Worm (Caenorhabditis elegans): Measurements from ENCODE around the gene F35C11.3.

F35C11.3 gene

DNA sequence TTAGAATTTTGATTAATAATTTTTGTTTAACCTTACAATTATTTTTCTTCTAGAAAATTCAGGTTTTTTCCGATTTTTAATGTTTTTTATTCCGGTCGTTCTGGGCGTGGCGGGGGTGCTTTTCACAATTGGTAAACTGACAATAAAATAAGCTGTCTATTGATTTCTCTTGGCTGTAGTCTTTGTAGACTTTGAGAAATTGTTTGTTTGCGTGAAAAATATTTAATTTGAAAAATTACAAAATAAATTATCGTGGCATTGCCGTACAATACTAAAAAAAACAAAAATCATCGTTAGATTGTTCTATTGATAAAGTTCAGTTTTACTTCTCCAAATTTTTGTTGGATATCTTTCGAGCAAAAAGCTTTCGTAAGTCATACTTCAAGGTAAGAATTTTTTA lies at the start of gene F35C11.3:
TSS of gene F35C11.3 (plus strand) at position 301 of the 400 bp plus-strand sequence.
- TF ChIP-seq tbx-2 (tag; optimal IDR thresholded peaks at IDR 0.05) (no peak), odd-2 (tag; optimal IDR thresholded peaks at IDR 0.05) (no peak), sdc-2 (tag; optimal IDR thresholded peaks at IDR 0.05) (no peak), ceh-34 (tag; optimal IDR thresholded peaks at IDR 0.05) (no peak), Y22D7AL.16 (tag; optimal IDR thresholded peaks at IDR 0.05) (no peak), fkh-10 (GFP tag; optimal IDR thresholded peaks at IDR 0.05) (no peak), C08G9.2 (tag; optimal IDR thresholded peaks at IDR 0.05) (no peak), K09A11.1 (tag; optimal IDR thresholded peaks at IDR 0.05; ENCODE audit: insufficient read depth) (no peak), ceh-18 (tag; optimal IDR thresholded peaks at IDR 0.05) (no peak), K02D7.2 (tag; optimal IDR thresholded peaks at IDR 0.05) (no peak), nfya-1 (tag; optimal IDR thresholded peaks at IDR 0.05) (no peak), ceh-19 (GFP tag; optimal IDR thresholded peaks at IDR 0.05) (no peak), ceh-30 (tag; optimal IDR thresholded peaks at IDR 0.05) (no peak), ceh-6 (GFP tag; optimal IDR thresholded peaks at IDR 0.05) (no peak), pqm-1 (tag; optimal IDR thresholded peaks at IDR 0.05) (no peak)

DNA sequence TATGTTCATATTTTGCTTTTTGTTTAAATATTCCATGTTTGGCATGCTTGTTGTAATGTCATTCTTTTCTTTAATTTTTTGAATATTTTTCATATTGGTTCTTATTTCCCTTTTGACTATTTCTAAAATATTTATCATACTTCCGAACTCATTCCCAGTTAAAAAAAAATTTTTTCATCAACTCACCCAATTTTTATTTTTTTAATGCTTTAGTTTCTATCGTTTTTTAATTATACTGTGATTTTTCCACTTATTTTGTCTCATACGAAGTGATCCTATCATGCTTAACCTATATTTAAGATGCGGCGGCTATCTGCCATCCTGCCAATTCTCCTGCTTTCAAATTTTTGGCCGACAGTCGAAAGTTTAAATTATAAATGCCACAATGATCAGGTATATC lies 48.1 kb upstream of the F35C11.3 start, which contains the start of gene qua-1:
TSS of gene qua-1 (plus strand) at position 301 of the 400 bp plus-strand sequence.
- no peak for TF ChIP-seq unc-3 (GFP tag; conservative IDR thresholded peaks at IDR 0.05)
- TF ChIP-seq unc-3 (tag; optimal IDR thresholded peaks at IDR 0.05), result no peak
- no peak for TF ChIP-seq syd-9 (tag; optimal IDR thresholded peaks at IDR 0.05)
- no peak for TF ChIP-seq ref-2 (tag; optimal IDR thresholded peaks at IDR 0.05)
- TF ChIP-seq pag-3 (tag; optimal IDR thresholded peaks at IDR 0.05; ENCODE audit: borderline replicate concordance), result no peak
- TF ChIP-seq gmeb-2 (tag; optimal IDR thresholded peaks at IDR 0.05), result no peak
- no peak for TF ChIP-seq sdc-2 (tag; optimal IDR thresholded peaks at IDR 0.05)

- no peak for TF ChIP-seq nhr-11 (tag; optimal IDR thresholded peaks at IDR 0.05)
- TF ChIP-seq F13H6.1 (tag; optimal IDR thresholded peaks at IDR 0.05), result no peak
- peak; percentile 9 for TF ChIP-seq unc-55 (GFP tag; optimal IDR thresholded peaks at IDR 0.05)
Observed at ce11 chrII:8199803-8200202, 46.8 kb upstream of the F35C11.3 start.

DNA sequence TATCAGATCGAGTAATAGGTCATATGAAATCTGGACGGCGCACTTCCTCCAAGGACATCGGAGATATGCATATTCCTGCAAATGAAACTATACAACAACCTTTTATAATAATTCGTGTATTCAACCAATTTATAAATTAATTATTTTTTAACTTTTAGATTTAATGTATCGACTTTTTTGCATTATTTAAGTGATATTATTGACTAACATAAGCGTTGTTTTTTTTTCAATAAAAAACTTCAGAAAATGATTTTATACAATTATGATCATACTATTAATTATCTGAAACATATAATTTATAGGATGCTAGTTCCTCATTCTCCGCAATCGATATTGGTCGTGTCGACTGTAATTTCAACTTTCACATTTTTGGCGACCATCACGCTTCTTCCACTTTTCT lies 42.5 kb upstream of the F35C11.3 start, which contains the start of gene col-76:
TSS of gene col-76 (plus strand) at position 301 of the 400 bp plus-strand sequence.
- TF ChIP-seq pat-9 (tag; optimal IDR thresholded peaks at IDR 0.05), result no peak
- TF ChIP-seq ttx-3 (tag; optimal IDR thresholded peaks at IDR 0.05), result no peak
- no peak for TF ChIP-seq dve-1 (tag; optimal IDR thresholded peaks at IDR 0.05)
- no peak for TF ChIP-seq pax-1 (tag; optimal IDR thresholded peaks at IDR 0.05)
- no peak for TF ChIP-seq hlh-30 (tag; optimal IDR thresholded peaks at IDR 0.05; ENCODE audit: insufficient read depth)

DNA sequence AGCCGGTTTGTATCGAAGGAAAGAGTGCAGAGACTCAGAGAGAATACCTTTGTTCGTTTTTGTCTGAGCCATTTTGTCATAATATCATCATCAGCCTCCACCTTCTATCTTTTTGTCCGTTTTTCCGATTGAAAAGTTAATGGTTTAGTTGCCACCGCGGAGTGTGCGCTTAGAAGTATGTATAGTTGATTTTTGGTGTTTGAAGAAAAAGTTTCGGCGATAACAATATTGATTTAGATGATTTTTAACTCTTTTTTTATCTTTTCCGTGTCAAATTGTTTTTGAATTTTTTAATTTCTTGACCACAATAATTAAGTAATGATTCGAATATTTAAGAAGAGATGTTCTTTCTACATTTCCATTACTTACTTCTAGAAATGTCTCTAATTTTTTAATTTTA lies 41.0 kb upstream of the F35C11.3 start:
- no peak for TF ChIP-seq zip-5 (tag; optimal IDR thresholded peaks at IDR 0.05)

DNA sequence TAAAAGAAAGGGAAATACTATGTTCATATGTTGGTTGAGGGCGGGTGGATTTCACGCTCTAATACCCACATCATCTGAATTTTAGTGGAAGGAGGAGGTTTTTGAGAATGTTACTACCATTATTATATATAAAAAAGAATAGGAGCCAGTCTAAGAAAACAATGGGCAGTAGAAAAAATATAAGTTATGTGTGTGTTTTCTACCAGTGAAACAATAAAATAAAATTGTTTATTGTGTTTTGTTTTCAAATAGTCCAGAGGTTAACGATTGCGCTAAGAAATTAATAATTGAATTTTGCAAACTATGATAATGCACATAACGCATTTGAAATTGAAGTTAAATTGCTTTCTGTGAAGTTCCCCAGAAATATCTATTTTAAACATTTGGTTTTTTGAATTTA lies 37.1 kb upstream of the F35C11.3 start, which contains the start of gene M110.8:
TSS of gene M110.8 (minus strand) at position 101 of the 400 bp plus-strand sequence.
- TF ChIP-seq nfya-1 (tag; optimal IDR thresholded peaks at IDR 0.05) (no peak), unc-42 (tag; optimal IDR thresholded peaks at IDR 0.05) (no peak)

- TF ChIP-seq ahr-1 (tag; optimal IDR thresholded peaks at IDR 0.05) (no peak), sdc-2 (tag; optimal IDR thresholded peaks at IDR 0.05) (no peak), zip-5 (tag; optimal IDR thresholded peaks at IDR 0.05) (no peak), elt-2 (tag; optimal IDR thresholded peaks at IDR 0.05) (no peak), T23F11.4 (GFP tag; optimal IDR thresholded peaks at IDR 0.05) (no peak)
Observed at ce11 chrII:8212680-8213079, 33.9 kb upstream of the F35C11.3 start, which contains the start of gene twk-3. Gene twk-3 (minus strand): TSS chrII:8212780.

All from whole organism, late embryonic.